Fruit fly (Drosophila melanogaster): ENCODE data around the gene Ccp84Aa.

- no peak for TF ChIP-seq Myc (optimal IDR thresholded peaks at IDR 0.05)
- no peak for TF ChIP-seq ttk (optimal IDR thresholded peaks at IDR 0.05)
- TF ChIP-seq Sin3A (optimal IDR thresholded peaks at IDR 0.05): no peak
These were observed 20.7 kb upstream of the Ccp84Aa start for dm6 chr3R:6683135-6683534.

All from Kc167 (cell line).